Worm (Caenorhabditis elegans): Measurements from ENCODE around the gene eif-3.G.

DNA sequence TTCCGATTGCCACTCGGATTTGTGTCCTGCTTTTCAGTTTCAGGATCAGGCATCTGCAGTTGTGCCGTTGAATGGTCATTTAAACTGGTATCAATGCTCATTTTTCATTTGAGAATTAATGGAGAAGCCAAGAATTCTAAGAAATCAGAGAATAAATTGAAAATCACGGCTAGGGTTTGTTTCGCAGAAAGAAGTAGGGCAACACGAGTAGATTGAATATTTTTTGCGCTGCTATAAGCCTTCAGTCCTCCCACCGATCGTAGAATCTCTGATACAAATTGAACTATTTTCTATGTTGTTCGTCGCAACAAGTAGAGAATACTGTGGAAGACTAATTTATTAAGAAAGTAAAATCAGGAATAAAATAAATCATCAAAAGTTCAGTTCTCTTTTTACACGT, 5.5 kb upstream of the eif-3.G start, which contains the start of gene acp-3:
- TF ChIP-seq nhr-28 (tag; optimal IDR thresholded peaks at IDR 0.05) (no peak), ztf-11 (tag; optimal IDR thresholded peaks at IDR 0.05) (no peak), lin-13 (tag; optimal IDR thresholded peaks at IDR 0.05) (no peak), nhr-237 (tag; optimal IDR thresholded peaks at IDR 0.05) (no peak), elt-1 (tag; optimal IDR thresholded peaks at IDR 0.05; ENCODE audit: borderline replicate concordance, insufficient read depth) (no peak)

All from whole organism, mixed stage, embryonic.